Worm (Caenorhabditis elegans): ENCODE measurements around the gene F41C3.1.

- TF ChIP-seq nhr-11 (tag; optimal IDR thresholded peaks at IDR 0.05) (no peak), sem-4 (tag; optimal IDR thresholded peaks at IDR 0.05) (no peak), Y55F3AM.14 (GFP tag; optimal IDR thresholded peaks at IDR 0.05) (no peak), elt-3 (tag; optimal IDR thresholded peaks at IDR 0.05) (no peak), sma-3 (GFP tag; optimal IDR thresholded peaks at IDR 0.05) (no peak), dmd-4 (tag; optimal IDR thresholded peaks at IDR 0.05) (no peak), unc-62 (GFP tag; optimal IDR thresholded peaks at IDR 0.05) (no peak), lsy-2 (tag; optimal IDR thresholded peaks at IDR 0.05) (peak in 1 of 2 experiments; percentile 33), ztf-1 (GFP tag; conservative IDR thresholded peaks at IDR 0.05) (no peak), nhr-12 (tag; optimal IDR thresholded peaks at IDR 0.05) (no peak), nhr-237 (tag; optimal IDR thresholded peaks at IDR 0.05) (no peak), aly-2 (tag; optimal IDR thresholded peaks at IDR 0.05) (no peak), ama-1 (optimal IDR thresholded peaks at IDR 0.05) (no peak)
These were observed 15.5 kb upstream of the F41C3.1 start for ce11 chrII:4736585-4736984.
